Fruit fly (Drosophila melanogaster): ENCODE results near the gene CG16890.
A peak's percentile ranks its signal among the peaks of the same experiment; 100 is the strongest.

The CG16890 gene

DNA sequence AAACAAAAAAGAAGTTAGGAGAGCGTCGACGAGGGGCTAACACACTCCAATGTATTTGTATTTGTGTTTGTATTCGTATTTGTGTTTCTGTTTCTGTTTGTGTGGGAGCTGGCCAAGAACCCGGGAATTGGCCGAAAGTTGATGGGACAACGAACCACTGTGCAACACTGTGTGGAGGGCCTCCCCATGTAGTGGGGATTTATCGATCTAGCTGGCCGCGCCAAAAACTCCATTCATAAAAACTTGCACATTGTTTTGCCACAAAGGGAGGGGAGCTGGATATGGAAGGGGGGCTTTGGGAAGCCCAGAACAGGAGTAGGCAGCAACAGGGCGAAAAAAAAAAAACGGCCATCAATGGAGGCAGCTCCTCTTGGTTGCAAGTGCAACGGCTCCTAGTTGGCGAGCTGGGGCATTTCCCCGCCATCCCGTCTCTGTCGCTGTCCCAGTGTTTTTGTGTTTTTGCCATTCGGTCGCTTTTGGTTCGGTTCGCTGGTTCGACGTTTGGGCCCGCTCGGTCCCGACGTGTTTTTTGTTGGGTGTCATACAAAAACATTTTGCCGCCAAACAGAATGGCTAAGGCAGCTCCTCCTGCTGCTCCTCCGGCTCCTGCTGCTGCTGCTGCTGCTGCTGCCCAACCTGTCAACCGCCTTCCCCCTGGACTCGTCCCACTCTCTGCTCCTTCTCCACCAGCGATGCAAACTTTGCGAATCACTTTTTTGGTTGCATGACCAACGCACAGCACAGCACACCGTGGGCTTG, 7.0 kb downstream of the CG16890 start:
- TF ChIP-seq EcR (GFP tag; optimal IDR thresholded peaks at IDR 0.05): peak; percentile 85
- no peak for TF ChIP-seq CG15710 (tag; optimal IDR thresholded peaks at IDR 0.05)
- 0 out of 3 replicates have a peak, but pooled peaks have one; percentile 42 for TF ChIP-seq CG4496 (GFP tag; IDR thresholded peaks at IDR 0.05)
- TF ChIP-seq CG13204 (GFP tag; optimal IDR thresholded peaks at IDR 0.05): peak; percentile 66
- no peak for TF ChIP-seq gl (tag; optimal IDR thresholded peaks at IDR 0.05)
- no peak for TF ChIP-seq Snoo (tag; optimal IDR thresholded peaks at IDR 0.05)
- no peak for TF ChIP-seq D1 (tag; optimal IDR thresholded peaks at IDR 0.05)
- no peak for TF ChIP-seq CG17806 (tag; optimal IDR thresholded peaks at IDR 0.05)

DNA sequence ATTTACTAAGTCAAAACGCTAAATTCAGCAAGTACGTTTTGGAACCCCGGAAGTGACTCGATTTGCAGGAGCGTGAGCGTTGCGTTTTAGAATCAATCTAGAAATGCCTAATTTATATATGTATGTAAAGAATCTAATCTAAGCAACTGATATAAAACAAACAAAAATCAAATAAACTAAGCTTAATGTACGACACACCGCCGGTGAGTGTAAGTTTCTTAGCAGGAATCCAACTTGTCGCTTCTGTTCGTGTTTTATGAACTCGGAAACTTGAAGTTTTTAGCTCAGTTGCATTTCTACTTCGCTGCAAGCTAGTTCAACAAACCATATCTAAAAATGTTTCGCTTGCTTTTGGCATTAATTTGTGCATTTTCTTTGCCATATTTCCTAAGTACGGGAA, 10.4 kb downstream of the CG16890 start, which contains the start of gene CG43376:
Gene CG43376 (plus strand): TSS at position 301 of the 400 bp plus-strand sequence.
- TF ChIP-seq CG4496 (GFP tag; IDR thresholded peaks at IDR 0.05): no peak
- TF ChIP-seq Pif1B (GFP tag; optimal IDR thresholded peaks at IDR 0.05): no peak
- no peak for TF ChIP-seq CG34367 (tag; optimal IDR thresholded peaks at IDR 0.05)
- TF ChIP-seq CG8301 (tag; optimal IDR thresholded peaks at IDR 0.05): no peak
- TF ChIP-seq Snoo (tag; optimal IDR thresholded peaks at IDR 0.05): no peak
- no peak for TF ChIP-seq CG8159 (tag; optimal IDR thresholded peaks at IDR 0.05)
- no peak for TF ChIP-seq CG9948 (tag; optimal IDR thresholded peaks at IDR 0.05)
- no peak for TF ChIP-seq CG13204 (GFP tag; optimal IDR thresholded peaks at IDR 0.05)
- no peak for TF ChIP-seq gl (tag; optimal IDR thresholded peaks at IDR 0.05)
- no peak for TF ChIP-seq CG17806 (tag; optimal IDR thresholded peaks at IDR 0.05)
- no peak for TF ChIP-seq CG32121 (GFP tag; IDR thresholded peaks at IDR 0.05)
- no peak for TF ChIP-seq EcR (GFP tag; optimal IDR thresholded peaks at IDR 0.05)
- TF ChIP-seq Ets98B (GFP tag; IDR thresholded peaks at IDR 0.05): no peak
- no peak for TF ChIP-seq fd96Ca (GFP tag; IDR thresholded peaks at IDR 0.05)

DNA sequence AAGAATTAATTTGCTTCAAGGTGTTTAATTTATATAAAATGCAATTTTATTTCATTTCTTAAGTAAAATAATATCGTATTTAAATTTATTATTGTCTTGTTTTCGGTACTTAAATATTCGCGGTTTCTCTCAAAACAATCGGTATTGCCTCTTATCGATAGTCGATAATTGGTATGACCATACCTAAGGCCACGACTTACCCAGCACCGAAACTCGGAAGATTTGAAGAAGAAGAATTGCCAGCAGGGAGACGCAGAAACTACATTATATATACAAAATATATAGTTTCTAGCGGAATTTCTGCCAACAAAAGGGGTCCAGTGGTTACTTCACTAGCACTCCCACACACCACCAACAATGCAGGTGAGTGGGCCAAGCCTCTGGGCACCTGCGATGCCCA, 13.3 kb downstream of the CG16890 start:
- TF ChIP-seq CG13204 (GFP tag; optimal IDR thresholded peaks at IDR 0.05) (no peak), rn (GFP tag; IDR thresholded peaks at IDR 0.05) (no peak), Pif1A (GFP tag; optimal IDR thresholded peaks at IDR 0.05) (no peak), CG14655 (GFP tag; optimal IDR thresholded peaks at IDR 0.05) (no peak), CG12605 (GFP tag; IDR thresholded peaks at IDR 0.05) (no peak), Pif1B (GFP tag; optimal IDR thresholded peaks at IDR 0.05) (no peak), fd96Ca (GFP tag; IDR thresholded peaks at IDR 0.05) (no peak), Ets98B (GFP tag; IDR thresholded peaks at IDR 0.05) (no peak), CG8159 (tag; optimal IDR thresholded peaks at IDR 0.05) (no peak), CG32121 (GFP tag; IDR thresholded peaks at IDR 0.05) (no peak), EcR (GFP tag; optimal IDR thresholded peaks at IDR 0.05) (no peak), Snoo (tag; optimal IDR thresholded peaks at IDR 0.05) (no peak), CG15710 (tag; optimal IDR thresholded peaks at IDR 0.05) (no peak), gl (tag; optimal IDR thresholded peaks at IDR 0.05) (no peak), CG8301 (tag; optimal IDR thresholded peaks at IDR 0.05) (no peak), CG10348 (GFP tag; IDR thresholded peaks at IDR 0.05) (no peak), CG34367 (tag; optimal IDR thresholded peaks at IDR 0.05) (no peak)

DNA sequence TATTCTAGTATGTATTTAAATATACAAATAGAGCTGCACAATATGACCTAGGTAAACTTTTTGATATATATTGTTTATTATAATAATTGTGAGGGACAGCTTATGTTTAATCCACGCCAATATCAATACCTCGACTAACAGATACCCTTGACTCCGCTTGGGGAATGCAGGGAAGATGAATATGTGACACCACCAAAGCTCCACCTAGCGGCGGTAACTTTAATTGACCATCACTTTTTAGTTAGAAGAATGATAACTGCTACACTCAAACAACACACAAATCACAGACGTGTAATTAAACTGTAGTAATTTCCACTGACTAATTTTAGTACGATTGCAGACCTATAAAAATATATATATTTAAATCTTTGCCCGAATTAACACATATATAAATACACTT, 21.0 kb downstream of the CG16890 start:
- TF ChIP-seq rn (GFP tag; IDR thresholded peaks at IDR 0.05) (no peak), Snoo (tag; optimal IDR thresholded peaks at IDR 0.05) (no peak), CG4496 (GFP tag; IDR thresholded peaks at IDR 0.05) (no peak), CG13204 (GFP tag; optimal IDR thresholded peaks at IDR 0.05) (no peak), CG9948 (tag; optimal IDR thresholded peaks at IDR 0.05) (no peak), D1 (tag; optimal IDR thresholded peaks at IDR 0.05) (no peak), CG34367 (tag; optimal IDR thresholded peaks at IDR 0.05) (no peak), CG10348 (GFP tag; IDR thresholded peaks at IDR 0.05) (no peak), CG12605 (GFP tag; IDR thresholded peaks at IDR 0.05) (no peak), CG32121 (GFP tag; IDR thresholded peaks at IDR 0.05) (no peak)

DNA sequence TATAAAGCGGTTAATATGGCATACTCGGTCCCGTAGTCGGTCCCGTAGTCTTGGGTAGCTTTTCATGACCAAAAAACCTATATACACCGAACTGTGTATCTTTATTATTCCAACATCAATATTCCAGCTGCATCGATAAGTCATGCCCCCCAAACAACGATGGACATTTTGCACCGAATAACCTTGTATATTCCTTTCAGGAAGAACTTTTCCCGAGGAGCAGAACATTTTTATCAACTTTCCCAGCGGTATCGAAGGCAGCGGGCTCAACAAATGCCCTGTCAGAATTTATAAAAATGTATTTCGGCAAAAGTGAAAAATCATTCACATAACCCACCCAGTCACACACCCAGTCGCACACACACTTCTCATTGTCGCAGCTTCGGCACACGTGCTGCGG, 37.5 kb downstream of the CG16890 start, which contains the start of gene TM9SF4:
Gene TM9SF4 (plus strand): TSS at position 301 of the 400 bp plus-strand sequence.
- TF ChIP-seq CG8159 (tag; optimal IDR thresholded peaks at IDR 0.05) (no peak), Snoo (tag; optimal IDR thresholded peaks at IDR 0.05) (no peak), Pif1B (GFP tag; optimal IDR thresholded peaks at IDR 0.05) (no peak), CG34367 (tag; optimal IDR thresholded peaks at IDR 0.05) (no peak), CG10348 (GFP tag; IDR thresholded peaks at IDR 0.05) (no peak), D1 (tag; optimal IDR thresholded peaks at IDR 0.05) (no peak), Ets98B (GFP tag; IDR thresholded peaks at IDR 0.05) (no peak), EcR (GFP tag; optimal IDR thresholded peaks at IDR 0.05) (no peak), Pif1A (GFP tag; optimal IDR thresholded peaks at IDR 0.05) (no peak), CG15710 (tag; optimal IDR thresholded peaks at IDR 0.05) (no peak), CG32121 (GFP tag; IDR thresholded peaks at IDR 0.05) (no peak), CG9948 (tag; optimal IDR thresholded peaks at IDR 0.05) (no peak), CG12605 (GFP tag; IDR thresholded peaks at IDR 0.05) (no peak)

DNA sequence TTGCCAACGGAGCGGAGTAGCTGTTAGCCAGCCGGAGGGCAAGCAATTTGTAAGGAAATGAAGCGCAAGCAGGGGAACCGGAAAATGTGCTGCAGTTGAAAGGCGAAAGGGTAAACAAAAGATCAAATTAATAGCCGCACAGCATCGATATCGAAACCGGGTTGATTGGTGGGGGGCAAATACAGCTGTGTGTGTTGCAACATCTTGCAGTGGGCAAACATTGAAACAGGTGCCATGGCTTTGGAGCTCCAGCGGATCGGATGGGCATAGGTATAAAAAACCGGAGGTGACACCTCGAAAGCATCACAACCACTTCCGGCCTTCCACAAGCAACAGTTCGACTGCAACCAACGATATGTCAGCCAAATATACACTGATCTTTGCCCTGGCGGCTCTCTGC, 48.3 kb downstream of the CG16890 start, which contains the start of gene nur:
Gene nur (plus strand): TSS at position 301 of the 400 bp plus-strand sequence.
- TF ChIP-seq CG14655 (GFP tag; optimal IDR thresholded peaks at IDR 0.05) (no peak), rn (GFP tag; IDR thresholded peaks at IDR 0.05) (no peak), gl (tag; optimal IDR thresholded peaks at IDR 0.05) (no peak), Pif1A (GFP tag; optimal IDR thresholded peaks at IDR 0.05) (no peak)
